Worm (Caenorhabditis elegans): ENCODE data around the gene B0457.6.

B0457.6 gene

ce11 chrII:8933693-8934432 lies 11.6 kb downstream of the B0457.6 start, which contains the start of gene T21B10.3:
T21B10.3 (plus strand) TSS chrII:8934382.
- no peak for TF ChIP-seq unc-62 (GFP tag; optimal IDR thresholded peaks at IDR 0.05)

DNA sequence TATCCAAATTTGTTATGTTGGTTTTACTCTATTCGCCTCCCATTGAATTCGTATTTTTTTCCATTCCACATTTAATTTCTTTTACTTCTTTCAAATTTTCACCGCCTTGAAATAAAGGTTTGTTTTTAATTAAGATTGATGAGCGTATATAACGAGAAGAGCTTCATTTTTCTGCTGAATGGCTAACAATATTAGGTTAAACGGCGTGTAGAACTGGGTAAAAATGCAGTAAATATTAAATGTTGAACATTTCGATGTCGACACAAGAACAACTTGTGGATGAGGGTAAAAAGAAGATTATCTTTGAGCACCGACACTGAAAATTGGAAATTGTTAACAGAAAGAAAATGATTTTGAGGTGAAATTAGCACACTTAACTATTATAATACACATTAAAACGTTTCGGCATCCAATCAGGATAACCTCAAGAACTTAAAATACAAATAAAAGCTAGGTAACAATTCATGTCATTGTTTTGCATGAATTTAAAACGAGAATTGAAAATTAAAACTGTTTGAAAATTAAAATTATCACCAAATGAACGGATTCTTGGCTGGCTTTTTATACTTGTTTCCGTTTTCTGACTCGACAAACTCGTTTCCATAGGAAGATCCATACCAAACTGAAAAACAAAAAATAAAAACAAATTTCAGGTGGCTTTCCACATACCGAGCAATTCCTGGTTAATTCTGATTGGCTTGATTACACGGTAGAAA lies 16.8 kb downstream of the B0457.6 start:
- TF ChIP-seq unc-62 (GFP tag; optimal IDR thresholded peaks at IDR 0.05) = no peak

DNA sequence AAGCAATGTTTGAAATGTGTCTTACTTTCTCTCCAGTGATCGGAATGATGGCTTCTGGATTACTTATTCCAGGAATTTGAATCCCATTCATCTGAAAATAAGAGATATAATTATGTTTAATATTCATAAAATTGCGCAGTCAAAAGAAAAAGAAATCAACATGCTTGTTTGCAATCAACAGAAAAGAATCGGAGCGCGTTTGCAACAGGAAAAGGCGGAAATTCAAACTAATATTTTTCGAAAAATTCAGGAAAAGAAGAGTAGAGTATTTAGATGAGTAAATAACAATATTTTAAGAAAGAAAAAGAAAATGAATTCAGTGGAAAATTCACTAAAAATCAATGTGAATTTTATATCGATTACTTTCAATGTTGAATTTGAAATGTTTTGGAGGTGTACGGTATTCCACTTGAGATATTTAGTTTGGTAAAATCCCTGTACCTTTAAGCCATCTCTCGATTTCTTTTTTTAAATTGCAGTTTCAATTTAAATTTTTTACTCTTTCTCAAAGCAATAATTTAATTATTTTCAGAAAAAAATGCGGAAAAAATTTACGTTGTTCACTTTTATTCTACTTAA lies 18.2 kb downstream of the B0457.6 start, which contains the start of the genes set-17 and T21B10.4:
Gene set-17 (minus strand): TSS at position 127 of the 579 bp plus-strand sequence.
Gene T21B10.4 (plus strand): TSS at position 533 of the 579 bp plus-strand sequence.
- no peak for TF ChIP-seq unc-62 (GFP tag; optimal IDR thresholded peaks at IDR 0.05)

- no peak for TF ChIP-seq unc-62 (GFP tag; optimal IDR thresholded peaks at IDR 0.05)
Observed at ce11 chrII:8945167-8945566, 22.9 kb downstream of the B0457.6 start.

- no peak for TF ChIP-seq unc-62 (GFP tag; optimal IDR thresholded peaks at IDR 0.05)
Observed at ce11 chrII:8947391-8947790, 25.2 kb downstream of the B0457.6 start, which contains the start of gene cutl-15. cutl-15 (minus strand) TSS chrII:8947688.

DNA sequence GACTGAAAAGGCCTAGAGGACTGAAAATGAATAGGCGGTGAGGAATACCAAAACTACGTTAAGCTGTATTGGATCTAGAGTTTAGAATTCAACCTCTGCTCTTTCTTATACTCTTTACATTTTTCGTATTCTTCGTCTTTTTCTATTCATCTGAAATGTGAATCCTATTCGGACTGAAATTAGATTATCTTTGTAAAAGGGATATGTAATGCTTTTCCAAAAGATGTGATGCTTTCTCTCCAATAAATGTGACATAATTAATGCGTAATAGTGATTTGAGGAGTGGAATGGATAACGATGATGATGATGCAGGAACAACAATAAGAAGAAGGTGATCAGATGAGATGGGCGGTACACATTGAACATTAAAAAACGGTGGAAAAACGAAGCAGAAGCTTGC lies 26.4 kb downstream of the B0457.6 start:
- no peak for TF ChIP-seq unc-62 (GFP tag; optimal IDR thresholded peaks at IDR 0.05)

DNA sequence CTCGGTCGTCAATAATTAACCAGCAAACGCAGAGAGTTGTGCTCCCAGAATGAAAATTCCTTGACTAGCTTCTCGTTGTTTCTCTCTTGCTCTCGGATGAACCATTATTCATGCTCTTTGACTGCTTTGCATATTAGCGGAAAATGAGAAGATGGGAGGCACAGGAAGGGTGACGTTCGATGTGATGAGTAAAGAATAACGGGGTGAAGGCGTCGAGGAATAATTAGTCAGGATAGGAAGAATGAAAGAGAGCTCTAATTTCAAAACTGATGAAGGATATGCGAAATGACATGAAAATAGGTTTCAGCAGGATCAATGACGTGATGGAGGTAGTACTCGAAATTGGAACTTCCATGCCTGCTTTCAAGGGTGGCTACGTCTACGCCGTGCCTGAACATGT lies 29.0 kb downstream of the B0457.6 start:
- no peak for TF ChIP-seq unc-62 (GFP tag; optimal IDR thresholded peaks at IDR 0.05)

DNA sequence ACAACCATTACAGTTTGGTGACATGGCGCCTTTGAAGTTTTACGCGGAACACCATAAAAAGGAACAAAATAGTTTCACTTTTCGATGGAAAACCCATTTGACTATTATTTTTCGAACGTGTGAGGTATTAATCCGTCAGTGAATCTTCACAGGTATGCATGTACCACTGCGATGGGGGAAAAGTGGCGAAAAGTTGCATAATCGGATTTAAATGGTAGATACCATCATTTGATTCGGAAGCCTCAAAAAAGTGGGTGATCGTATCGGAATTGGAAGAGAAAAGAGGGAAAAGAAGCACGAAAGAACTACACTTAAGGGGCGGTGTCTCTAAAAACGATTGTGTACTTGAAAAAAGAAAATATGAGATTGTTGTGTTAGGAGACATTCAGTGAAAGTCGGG lies 31.5 kb downstream of the B0457.6 start:
- no peak for TF ChIP-seq unc-62 (GFP tag; optimal IDR thresholded peaks at IDR 0.05)

DNA sequence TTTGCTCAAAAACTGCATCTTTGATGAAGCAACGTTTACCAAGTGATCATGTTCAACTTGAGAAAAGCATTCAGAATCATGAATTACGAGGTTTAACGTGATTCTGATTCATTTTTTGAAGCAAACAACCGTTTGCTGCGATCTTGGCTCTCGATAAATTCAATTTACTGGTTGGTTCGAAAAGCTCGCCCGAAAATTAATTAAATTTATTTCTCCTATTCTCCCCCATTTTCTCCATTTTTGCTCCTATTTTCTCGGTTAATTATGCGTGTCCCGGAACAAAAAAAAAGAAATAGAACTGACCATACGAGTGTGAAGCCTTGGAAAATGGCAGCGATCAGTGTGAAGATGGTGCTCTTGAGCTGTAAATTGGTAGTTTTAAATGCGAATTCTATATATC lies 34.7 kb downstream of the B0457.6 start:
- TF ChIP-seq unc-62 (GFP tag; optimal IDR thresholded peaks at IDR 0.05) = no peak

- TF ChIP-seq unc-62 (GFP tag; optimal IDR thresholded peaks at IDR 0.05) = no peak
Observed at ce11 chrII:8959081-8959480, 36.9 kb downstream of the B0457.6 start.

- TF ChIP-seq unc-62 (GFP tag; optimal IDR thresholded peaks at IDR 0.05) = no peak
Observed at ce11 chrII:8960414-8960813, 38.2 kb downstream of the B0457.6 start, which contains the start of gene cal-2. cal-2 (plus strand) TSS chrII:8960714.

DNA sequence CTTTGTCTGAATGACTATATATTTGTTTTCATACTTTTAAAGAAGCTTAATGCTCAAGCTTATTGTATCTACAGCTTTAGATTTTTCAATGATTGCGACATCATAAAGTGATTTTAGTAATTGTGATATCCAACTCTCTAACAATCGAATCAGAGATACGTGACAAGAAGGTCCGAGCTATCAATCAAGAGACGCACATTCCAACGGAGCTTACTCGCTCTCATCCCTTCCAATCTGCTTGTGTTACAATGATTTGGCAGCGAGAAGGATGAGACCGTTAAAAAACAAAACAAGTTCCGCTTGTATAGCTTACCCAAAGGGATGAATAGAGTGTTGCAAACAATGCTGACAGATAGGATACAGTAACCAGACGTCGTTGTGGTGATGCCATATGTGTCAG lies 39.2 kb downstream of the B0457.6 start:
- TF ChIP-seq unc-62 (GFP tag; optimal IDR thresholded peaks at IDR 0.05) = no peak

- no peak for TF ChIP-seq unc-62 (GFP tag; optimal IDR thresholded peaks at IDR 0.05)
Observed at ce11 chrII:8962206-8962605, 40.0 kb downstream of the B0457.6 start.

ce11 chrII:8964049-8964448 lies 41.8 kb downstream of the B0457.6 start, which contains the start of gene sftd-3:
sftd-3 (minus strand) TSS chrII:8964149.
- TF ChIP-seq unc-62 (GFP tag; optimal IDR thresholded peaks at IDR 0.05) = no peak

ce11 chrII:8964835-8965234 lies 42.6 kb downstream of the B0457.6 start, which contains the start of the genes ndub-3 and C18E9.2:
ndub-3 (minus strand) TSS chrII:8964890.
C18E9.2 (plus strand) TSS chrII:8965006.
- no peak for TF ChIP-seq unc-62 (GFP tag; optimal IDR thresholded peaks at IDR 0.05)

Measured in whole organism, dauer.